Fruit fly (Drosophila melanogaster): ENCODE measurements around the gene Blos2.

dm6 chr3L:11096195-11096908 lies 35.0 kb downstream of the Blos2 start, which contains the start of the genes CG46439, Iyd and CG33947:
- no peak for TF ChIP-seq CG8478 (optimal IDR thresholded peaks at IDR 0.05)
- no peak for TF ChIP-seq CTCF (optimal IDR thresholded peaks at IDR 0.05)

Measured in S2 (cell line).